Fruit fly (Drosophila melanogaster) whole organism, embryonic: ENCODE measurements around the gene Mfe2.

Source experiments
- CG10321 ChIP-seq: fragments of 200-800 bp; sonication (Bioruptor generic); IDR thresholded peaks from 2 replicates; pipeline ENCODE4 v1.3.6; 2022; ENCODE audit warnings: missing biosample characterization, missing genetic modification characterization
- CG11560 ChIP-seq: fragments of 200-800 bp; sonication (Bioruptor generic); IDR thresholded peaks from 3 replicates; pipeline ENCODE4 v1.3.6; 2022; ENCODE audit warnings: missing biosample characterization, missing genetic modification characterization
- CG12236 ChIP-seq: fragments of 200-800 bp; sonication (Bioruptor generic); optimal IDR thresholded peaks from 2 replicates; lab custom pipeline; 2016; ENCODE audit warnings: missing biosample characterization, missing genetic modification characterization
- CG12299 ChIP-seq: fragments of 200-800 bp; sonication (Bioruptor generic); optimal IDR thresholded peaks from 2 replicates; lab custom pipeline; 2018; ENCODE audit warnings: missing biosample characterization, mild to moderate bottlenecking, missing genetic modification characterization
- CG13894 ChIP-seq: fragments of 200-800 bp; sonication (Bioruptor generic); optimal IDR thresholded peaks from 3 replicates; lab custom pipeline; 2018; ENCODE audit warnings: missing biosample characterization, mild to moderate bottlenecking, missing genetic modification characterization, moderate library complexity
- CG14050 ChIP-seq: fragments of 200-800 bp; sonication (Bioruptor generic); IDR thresholded peaks from 3 replicates; pipeline ENCODE4 v1.3.6; 2022; ENCODE audit warnings: missing biosample characterization, missing genetic modification characterization
- CG14965 ChIP-seq: fragments of 200-800 bp; sonication (Bioruptor generic); optimal IDR thresholded peaks from 2 replicates; lab custom pipeline; 2016; ENCODE audit warnings: missing biosample characterization, missing genetic modification characterization, borderline replicate concordance
- CG1529 ChIP-seq: fragments of 200-800 bp; sonication (Bioruptor generic); optimal IDR thresholded peaks from 3 replicates; lab custom pipeline; 2018; ENCODE audit warnings: missing biosample characterization, missing genetic modification characterization
- CG17612 ChIP-seq: fragments of 200-800 bp; sonication (Bioruptor generic); IDR thresholded peaks from 2 replicates; pipeline ENCODE4 v1.3.6; 2022; ENCODE audit warnings: missing biosample characterization, missing genetic modification characterization
- CG17802 ChIP-seq: fragments of 200-800 bp; sonication (Bioruptor generic); optimal IDR thresholded peaks from 2 replicates; lab custom pipeline; 2018; ENCODE audit warnings: missing biosample characterization, mild to moderate bottlenecking, missing genetic modification characterization, moderate library complexity
- CG18011 ChIP-seq: fragments of 200-800 bp; sonication (Bioruptor generic); optimal IDR thresholded peaks from 2 replicates; lab custom pipeline; 2017; ENCODE audit warnings: missing biosample characterization, missing genetic modification characterization, mild to moderate bottlenecking, moderate library complexity, missing genotype
- CG2712 ChIP-seq: fragments of 200-800 bp; optimal IDR thresholded peaks from 3 replicates; lab custom pipeline; 2019; ENCODE audit warnings: missing biosample characterization, mild to moderate bottlenecking, missing genetic modification characterization, moderate library complexity
- CG3407 ChIP-seq: fragments of 200-800 bp; sonication (Bioruptor generic); optimal IDR thresholded peaks from 2 replicates; lab custom pipeline; 2018; ENCODE audit warnings: missing biosample characterization, mild to moderate bottlenecking, missing genetic modification characterization
- CG3838 ChIP-seq: fragments of 200-800 bp; sonication (Bioruptor generic); optimal IDR thresholded peaks from 3 replicates; lab custom pipeline; 2016; ENCODE audit warnings: missing biosample characterization, missing genetic modification characterization
- CG5953 ChIP-seq: fragments of 200-800 bp; sonication (Bioruptor generic); IDR thresholded peaks from 2 replicates; pipeline ENCODE4 v1.3.6; 2022; ENCODE audit warnings: missing biosample characterization, missing genetic modification characterization
- CG7357 ChIP-seq: fragments of 200-800 bp; sonication (Bioruptor generic); IDR thresholded peaks from 3 replicates; pipeline ENCODE4 v1.3.6; 2022; ENCODE audit warnings: missing biosample characterization, missing genetic modification characterization
- CG7556 ChIP-seq: fragments of 200-800 bp; sonication (Bioruptor generic); optimal IDR thresholded peaks from 2 replicates; lab custom pipeline; 2017; ENCODE audit warnings: missing biosample characterization, mild to moderate bottlenecking, missing genetic modification characterization
- CG8281 ChIP-seq: fragments of 200-800 bp; sonication (Bioruptor generic); optimal IDR thresholded peaks from 2 replicates; lab custom pipeline; 2018; ENCODE audit warnings: missing biosample characterization, mild to moderate bottlenecking, missing genetic modification characterization, moderate library complexity
- CG8944 ChIP-seq: fragments of 200-800 bp; sonication (Bioruptor generic); optimal IDR thresholded peaks from 3 replicates; lab custom pipeline; 2016; ENCODE audit warnings: missing biosample characterization, missing genetic modification characterization
- CG9215 ChIP-seq: fragments of 200-800 bp; sonication (Bioruptor generic); IDR thresholded peaks from 2 replicates; pipeline ENCODE4 v1.3.6; 2022; ENCODE audit warnings: missing biosample characterization, missing genetic modification characterization
- CG9727 ChIP-seq: fragments of 200-800 bp; sonication (Bioruptor generic); optimal IDR thresholded peaks from 3 replicates; lab custom pipeline; 2017; ENCODE audit warnings: missing biosample characterization, mild to moderate bottlenecking, missing genetic modification characterization
- D ChIP-seq, 2 experiments: fragments of 200-800 bp in 1 of 2; fragments of >200 bp in 1 of 2; sonication (Bioruptor generic) in 1 of 2; optimal IDR thresholded peaks; 2 replicates in 1 of 2; 3 replicates in 1 of 2; lab custom pipeline; 2017; ENCODE audit warnings: mild to moderate bottlenecking in 1 of 2, missing biosample characterization in 1 of 2, missing genetic modification characterization in 1 of 2, missing genetic modification reagents in 1 of 2
- Dbx ChIP-seq: fragments of 200-800 bp; sonication (Bioruptor generic); IDR thresholded peaks from 3 replicates; pipeline ENCODE4 v1.3.6; 2022; ENCODE audit warnings: missing biosample characterization, missing genetic modification characterization
- Dip3 ChIP-seq: fragments of 200-800 bp; sonication (Bioruptor generic); optimal IDR thresholded peaks from 3 replicates; lab custom pipeline; 2016; ENCODE audit warnings: missing biosample characterization, missing genetic modification characterization
- E2f1 ChIP-seq: fragments of 200-800 bp; sonication (Bioruptor generic); IDR thresholded peaks from 2 replicates; pipeline ENCODE4 v1.3.6; 2022; ENCODE audit warnings: missing biosample characterization, missing genetic modification characterization
- HHEX ChIP-seq: fragments of 200-800 bp; sonication (Bioruptor generic); optimal IDR thresholded peaks from 3 replicates; lab custom pipeline; 2017; ENCODE audit warnings: missing biosample characterization, mild to moderate bottlenecking, missing genetic modification characterization, missing genetic modification reagents
- HLHmδ ChIP-seq: fragments of 200-800 bp; sonication (Bioruptor generic); optimal IDR thresholded peaks from 2 replicates; lab custom pipeline; 2018; ENCODE audit warnings: missing biosample characterization, mild to moderate bottlenecking, missing genetic modification characterization, moderate library complexity
- Hr3 ChIP-seq: fragments of 200-800 bp; sonication (Bioruptor generic); optimal IDR thresholded peaks from 3 replicates; lab custom pipeline; 2016; ENCODE audit warnings: missing biosample characterization, missing genetic modification characterization
- Hr39 ChIP-seq: fragments of >200 bp; optimal IDR thresholded peaks from 2 replicates; lab custom pipeline; 2017
- Pdp1 ChIP-seq, 2 experiments: fragments of 200-800 bp; sonication (Bioruptor generic); optimal IDR thresholded peaks; 3 replicates each; lab custom pipeline; 2016; ENCODE audit warnings: missing biosample characterization in 2 of 2, missing genetic modification characterization in 2 of 2, mild to moderate bottlenecking in 1 of 2, moderate library complexity in 1 of 2
- Sox100B ChIP-seq: fragments of 200-800 bp; sonication (Bioruptor generic); optimal IDR thresholded peaks from 3 replicates; lab custom pipeline; 2018; ENCODE audit warnings: missing biosample characterization, mild to moderate bottlenecking, missing genetic modification characterization
- Sox102F ChIP-seq: fragments of 200-800 bp; sonication (Bioruptor generic); optimal IDR thresholded peaks from 2 replicates; lab custom pipeline; 2018; ENCODE audit warnings: missing biosample characterization, mild to moderate bottlenecking, missing genetic modification characterization, moderate library complexity
- Stat92E ChIP-seq, 3 experiments: fragments of >200 bp in 2 of 3; fragments of 200-800 bp in 1 of 3; sonication (Bioruptor generic) in 1 of 3; optimal IDR thresholded peaks; 2 replicates each; lab custom pipeline; 2017 to 2019; ENCODE audit warnings: missing biosample characterization in 3 of 3, missing genetic modification characterization in 3 of 3, mild to moderate bottlenecking in 1 of 3, moderate library complexity in 1 of 3
- al ChIP-seq: fragments of 200-800 bp; sonication (Bioruptor generic); IDR thresholded peaks from 2 replicates; pipeline ENCODE4 v1.3.6; 2022; ENCODE audit warnings: missing biosample characterization, missing genetic modification characterization
- cato ChIP-seq: fragments of 200-800 bp; sonication (Bioruptor generic); optimal IDR thresholded peaks from 2 replicates; lab custom pipeline; 2016; ENCODE audit warnings: missing biosample characterization, missing genetic modification characterization, borderline replicate concordance
- chinmo ChIP-seq: fragments of 200-800 bp; sonication (Bioruptor generic); IDR thresholded peaks from 4 replicates; pipeline ENCODE4 v1.3.6; 2022; ENCODE audit warnings: missing biosample characterization, missing genetic modification characterization; ENCODE audit not compliant: partially characterized antibody
- crol ChIP-seq: fragments of 200-800 bp; sonication (Bioruptor generic); IDR thresholded peaks from 2 replicates; pipeline ENCODE4 v1.3.6; 2022; ENCODE audit warnings: missing biosample characterization, missing genetic modification characterization
- eve ChIP-seq, 2 experiments: fragments of >200 bp; optimal IDR thresholded peaks; 2 replicates each; lab custom pipeline; 2017; ENCODE audit warnings: missing biosample characterization in 2 of 2, missing genetic modification characterization in 2 of 2
- fu2 ChIP-seq: fragments of 200-800 bp; sonication (Bioruptor generic); optimal IDR thresholded peaks from 2 replicates; lab custom pipeline; 2016; ENCODE audit warnings: missing biosample characterization, missing genetic modification characterization
- grn ChIP-seq: fragments of 200-800 bp; sonication (Bioruptor generic); optimal IDR thresholded peaks from 3 replicates; lab custom pipeline; 2017; ENCODE audit warnings: missing biosample characterization, missing genetic modification characterization
- kay ChIP-seq: fragments of 200-800 bp; sonication (Bioruptor generic); optimal IDR thresholded peaks from 2 replicates; lab custom pipeline; 2016; ENCODE audit warnings: missing biosample characterization, missing genetic modification characterization
- klu ChIP-seq: fragments of 200-800 bp; sonication (Bioruptor generic); IDR thresholded peaks from 2 replicates; pipeline ENCODE4 v1.3.6; 2022; ENCODE audit warnings: missing biosample characterization, missing genetic modification characterization
- lbe ChIP-seq: fragments of 200-800 bp; sonication (Bioruptor generic); optimal IDR thresholded peaks from 2 replicates; lab custom pipeline; 2016; ENCODE audit warnings: missing biosample characterization, mild to moderate bottlenecking, missing genetic modification characterization
- ro ChIP-seq: fragments of 200-800 bp; sonication (Bioruptor generic); IDR thresholded peaks from 2 replicates; pipeline ENCODE4 v1.3.6; 2022; ENCODE audit warnings: missing biosample characterization, missing genetic modification characterization
- sim ChIP-seq: fragments of 200-800 bp; sonication (Bioruptor generic); IDR thresholded peaks from 2 replicates; pipeline ENCODE4 v1.3.6; 2022; ENCODE audit warnings: missing biosample characterization, missing genetic modification characterization
- sima ChIP-seq: fragments of 200-800 bp; sonication (Bioruptor generic); optimal IDR thresholded peaks from 2 replicates; lab custom pipeline; 2016; ENCODE audit warnings: missing biosample characterization, missing genetic modification characterization
- sisA ChIP-seq: fragments of 200-800 bp; sonication (Bioruptor generic); IDR thresholded peaks from 2 replicates; pipeline ENCODE4 v1.3.6; 2022; ENCODE audit warnings: missing biosample characterization, missing genetic modification characterization
- slou ChIP-seq: fragments of 200-800 bp; sonication (Bioruptor generic); optimal IDR thresholded peaks from 3 replicates; lab custom pipeline; 2016; ENCODE audit warnings: missing biosample characterization, missing genetic modification characterization
- sr ChIP-seq: fragments of 200-800 bp; sonication (Bioruptor generic); IDR thresholded peaks from 3 replicates; pipeline ENCODE4 v1.3.6; 2022; ENCODE audit warnings: missing biosample characterization, missing genetic modification characterization
- tup ChIP-seq: fragments of 200-800 bp; sonication (Bioruptor generic); optimal IDR thresholded peaks from 2 replicates; lab custom pipeline; 2016; ENCODE audit warnings: missing biosample characterization, mild to moderate bottlenecking, missing genetic modification characterization, moderate library complexity

Gene Mfe2

DNA sequence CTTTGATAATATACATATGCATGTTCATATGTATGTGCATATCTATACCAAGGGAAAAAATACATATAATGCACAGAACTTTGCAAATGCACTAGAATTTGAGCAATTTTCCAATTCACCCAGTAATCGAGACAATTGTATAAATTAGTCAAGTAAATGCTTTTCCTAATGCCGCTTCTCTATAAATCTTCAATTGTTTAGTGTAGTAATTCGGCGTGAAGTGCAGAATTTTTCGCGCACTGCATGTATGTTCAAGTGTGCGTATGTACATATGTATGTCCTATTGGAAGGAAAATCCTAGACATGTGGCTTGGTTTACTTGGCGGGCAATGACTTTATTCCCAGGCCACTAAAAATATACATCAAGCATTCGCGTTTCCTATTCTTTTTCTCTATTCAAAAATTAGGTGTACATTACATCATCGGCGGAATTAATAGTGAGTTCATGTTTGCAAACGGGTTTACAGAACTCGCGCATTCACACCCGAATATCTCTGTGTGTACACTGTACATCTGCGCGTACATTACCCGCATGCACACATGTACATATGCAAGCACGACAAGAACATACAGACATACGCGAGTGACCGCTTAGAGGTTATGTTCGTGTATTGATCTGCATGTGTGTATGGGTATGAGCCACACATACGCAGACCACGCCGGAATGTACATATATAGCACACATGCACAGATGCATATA, 48.3 kb downstream of the Mfe2 start (continued):
- no peak for TF ChIP-seq CG9727 (GFP tag; lab: Kevin White, UChicago)
- no peak for TF ChIP-seq CG9215 (GFP tag; lab: Robert Waterston, UW)
- peak; percentile 21; the same call in 1 of the 3 replicates for TF ChIP-seq Dbx (GFP tag; lab: Robert Waterston, UW)
- TF ChIP-seq CG13894 (tag; lab: Kevin White, UChicago) = peak; percentile 34
- no peak for TF ChIP-seq slou (GFP tag; lab: Kevin White, UChicago)
- no peak for TF ChIP-seq CG14965
- no peak for TF ChIP-seq Sox100B
- TF ChIP-seq CG17612 (GFP tag; lab: Robert Waterston, UW) = no peak
- TF ChIP-seq fu2 = no peak
- no peak for TF ChIP-seq sr (GFP tag; lab: Robert Waterston, UW)
- TF ChIP-seq cato (GFP tag; lab: Kevin White, UChicago) = no peak
- TF ChIP-seq ro (GFP tag; lab: Robert Waterston, UW) = no peak
- TF ChIP-seq sima (GFP tag; lab: Kevin White, UChicago) = no peak
- no peak for TF ChIP-seq CG7556 (GFP tag; lab: Kevin White, UChicago)
- no peak for TF ChIP-seq CG7357 (GFP tag; lab: Robert Waterston, UW)
- TF ChIP-seq E2f1 (GFP tag; lab: Robert Waterston, UW) = no peak
- no peak for TF ChIP-seq crol (GFP tag; lab: Robert Waterston, UW)
- TF ChIP-seq grn = no peak
- no peak for TF ChIP-seq CG18011
- peak; percentile 99 for TF ChIP-seq chinmo (GFP tag; lab: Robert Waterston, UW)
- TF ChIP-seq al = no peak
- no peak for TF ChIP-seq CG5953 (GFP tag; lab: Robert Waterston, UW)
- TF ChIP-seq CG1529 (GFP tag; lab: Kevin White, UChicago) = no peak
- no peak for TF ChIP-seq CG8281
- TF ChIP-seq lbe = peak; percentile 28
- no peak for TF ChIP-seq CG12236 (GFP tag; lab: Kevin White, UChicago)
- no peak for TF ChIP-seq HHEX (GFP tag; lab: Kevin White, UChicago)
- TF ChIP-seq CG3838 (GFP tag; lab: Kevin White, UChicago) = no peak
- no peak for TF ChIP-seq tup (GFP tag; lab: Kevin White, UChicago)
- peak in 1 of 2 experiments; percentile 86 for TF ChIP-seq Pdp1 (GFP tag; optimal IDR thresholded peaks at IDR 0.05; lab: Kevin White, UChicago)
- no peak for TF ChIP-seq Stat92E (GFP tag; optimal IDR thresholded peaks at IDR 0.05; lab: Kevin White, UChicago)
- TF ChIP-seq kay (GFP tag; lab: Kevin White, UChicago) = no peak
- no peak for TF ChIP-seq Dip3 (GFP tag; lab: Kevin White, UChicago)
- no peak for TF ChIP-seq klu (GFP tag; lab: Robert Waterston, UW)
- no peak for TF ChIP-seq CG2712 (tag; lab: Kevin White, UChicago)
- no peak for TF ChIP-seq CG8944 (GFP tag; lab: Kevin White, UChicago)
- TF ChIP-seq CG12299 = no peak
- no peak for TF ChIP-seq Sox102F (GFP tag; lab: Kevin White, UChicago)
- no peak for TF ChIP-seq CG10321 (GFP tag; lab: Robert Waterston, UW)
- TF ChIP-seq CG17802 (tag; lab: Kevin White, UChicago) = no peak
- no peak for TF ChIP-seq sisA (GFP tag; lab: Robert Waterston, UW)
- no peak for TF ChIP-seq CG14050 (GFP tag; lab: Robert Waterston, UW)
- no peak for TF ChIP-seq CG3407 (GFP tag; lab: Kevin White, UChicago)
- TF ChIP-seq eve (GFP tag; optimal IDR thresholded peaks at IDR 0.05; lab: Kevin White, UChicago) = no peak
- no peak for TF ChIP-seq Hr3
- peak; percentile 69 for TF ChIP-seq HLHmδ
- TF ChIP-seq D (optimal IDR thresholded peaks at IDR 0.05; lab: Kevin White, UChicago) = no peak
- TF ChIP-seq D (GFP tag; optimal IDR thresholded peaks at IDR 0.05; lab: Kevin White, UChicago) = no peak
- TF ChIP-seq sim (GFP tag; lab: Robert Waterston, UW) = no peak
- no peak for TF ChIP-seq CG11560 (tag; lab: Robert Waterston, UW)
- no peak for TF ChIP-seq Hr39 (lab: Kevin White, UChicago)
